Worm (Caenorhabditis elegans): ENCODE results near the gene eef-1A.1.

Gene eef-1A.1

DNA sequence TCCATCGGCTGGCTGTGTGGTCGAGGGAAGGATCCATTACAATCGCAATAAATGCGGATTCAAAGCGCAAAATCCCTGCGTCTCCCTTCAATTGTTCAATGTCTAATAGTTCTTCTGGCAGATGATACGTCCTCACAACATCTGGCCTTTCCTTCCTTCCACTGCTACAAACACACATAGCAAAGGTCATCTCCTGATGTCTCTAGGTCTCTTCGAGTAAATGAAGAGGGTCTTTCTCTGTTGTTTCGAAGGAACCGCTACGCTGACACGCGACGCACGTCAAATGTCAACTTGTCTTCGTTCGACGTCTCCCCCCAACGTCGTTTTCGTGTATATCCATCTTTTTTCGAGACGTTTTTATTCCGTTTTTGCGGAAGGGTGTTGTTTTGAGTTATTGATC lies 7.4 kb upstream of the eef-1A.1 start:
- TF ChIP-seq ama-1 (optimal IDR thresholded peaks at IDR 0.05) = peak; percentile 23
- TF ChIP-seq lin-13 (GFP tag; optimal IDR thresholded peaks at IDR 0.05) = peak; percentile 29
- TF ChIP-seq ztf-1 (GFP tag; conservative IDR thresholded peaks at IDR 0.05) = no peak
- TF ChIP-seq mdl-1 (tag; optimal IDR thresholded peaks at IDR 0.05) = peak in 1 of 2 experiments; percentile 5
- TF ChIP-seq ceh-16 (tag; optimal IDR thresholded peaks at IDR 0.05) = no peak
- no peak for TF ChIP-seq ztf-11 (tag; optimal IDR thresholded peaks at IDR 0.05)
- TF ChIP-seq dmd-4 (tag; optimal IDR thresholded peaks at IDR 0.05) = no peak
- TF ChIP-seq zag-1 (tag; optimal IDR thresholded peaks at IDR 0.05) = peak; percentile 27
- TF ChIP-seq skn-1 (tag; optimal IDR thresholded peaks at IDR 0.05) = no peak
- peak; percentile 64 for TF ChIP-seq blmp-1 (tag; optimal IDR thresholded peaks at IDR 0.05; ENCODE audit: insufficient read depth)
- TF ChIP-seq snpc-4 (tag; optimal IDR thresholded peaks at IDR 0.05) = no peak
- no peak for TF ChIP-seq alr-1 (tag; optimal IDR thresholded peaks at IDR 0.05)
- TF ChIP-seq sma-3 (GFP tag; optimal IDR thresholded peaks at IDR 0.05) = peak; percentile 57
- peak; percentile 27 for TF ChIP-seq ztf-4 (tag; optimal IDR thresholded peaks at IDR 0.05)
- TF ChIP-seq nhr-25 (tag; optimal IDR thresholded peaks at IDR 0.05) = peak; percentile 86
- peak; percentile 64 for TF ChIP-seq fos-1 (tag; optimal IDR thresholded peaks at IDR 0.05)
- TF ChIP-seq elt-1 (tag; optimal IDR thresholded peaks at IDR 0.05) = no peak
- no peak for TF ChIP-seq ZK546.5 (tag; optimal IDR thresholded peaks at IDR 0.05)
- TF ChIP-seq F13H6.1 (tag; optimal IDR thresholded peaks at IDR 0.05) = peak; percentile 71
- TF ChIP-seq crh-2 (tag; optimal IDR thresholded peaks at IDR 0.05) = peak; percentile 71
- TF ChIP-seq nhr-237 (tag; optimal IDR thresholded peaks at IDR 0.05) = no peak
- TF ChIP-seq mbf-1 (tag; optimal IDR thresholded peaks at IDR 0.05) = no peak
- peak; percentile 15 for TF ChIP-seq lin-11 (tag; optimal IDR thresholded peaks at IDR 0.05)
- TF ChIP-seq nhr-10 (tag; optimal IDR thresholded peaks at IDR 0.05) = no peak
- TF ChIP-seq lin-39 (tag; optimal IDR thresholded peaks at IDR 0.05) = peak; percentile 59
- no peak for TF ChIP-seq aly-2 (tag; optimal IDR thresholded peaks at IDR 0.05)
- TF ChIP-seq R02D3.7 (tag; optimal IDR thresholded peaks at IDR 0.05) = no peak
- TF ChIP-seq elt-3 (tag; optimal IDR thresholded peaks at IDR 0.05) = no peak
- TF ChIP-seq unc-62 (GFP tag; optimal IDR thresholded peaks at IDR 0.05) = peak; percentile 90
- no peak for TF ChIP-seq gmeb-1 (tag; optimal IDR thresholded peaks at IDR 0.05)
- TF ChIP-seq nhr-11 (tag; optimal IDR thresholded peaks at IDR 0.05) = no peak
- TF ChIP-seq Y55F3AM.14 (GFP tag; optimal IDR thresholded peaks at IDR 0.05) = no peak
- no peak for TF ChIP-seq nhr-12 (tag; optimal IDR thresholded peaks at IDR 0.05)
- no peak for TF ChIP-seq peb-1 (tag; optimal IDR thresholded peaks at IDR 0.05)
- TF ChIP-seq unc-39 (tag; optimal IDR thresholded peaks at IDR 0.05) = no peak
- TF ChIP-seq nhr-77 (tag; optimal IDR thresholded peaks at IDR 0.05) = no peak
- TF ChIP-seq nhr-6 (tag; optimal IDR thresholded peaks at IDR 0.05) = peak; percentile 67
- peak; percentile 22 for TF ChIP-seq unc-55 (GFP tag; optimal IDR thresholded peaks at IDR 0.05)
- TF ChIP-seq egl-27 (tag; optimal IDR thresholded peaks at IDR 0.05) = peak; percentile 50
- peak; percentile 61 for TF ChIP-seq sma-9 (GFP tag; optimal IDR thresholded peaks at IDR 0.05)
- no peak for TF ChIP-seq sma-9 (tag; optimal IDR thresholded peaks at IDR 0.05)
- peak; percentile 69 for TF ChIP-seq sem-4 (tag; optimal IDR thresholded peaks at IDR 0.05)
- TF ChIP-seq mab-5 (tag; optimal IDR thresholded peaks at IDR 0.05) = peak; percentile 75
- TF ChIP-seq nhr-23 (tag; optimal IDR thresholded peaks at IDR 0.05) = no peak
- peak; percentile 94 for TF ChIP-seq C34F6.9 (tag; optimal IDR thresholded peaks at IDR 0.05)
- TF ChIP-seq ceh-82 (tag; optimal IDR thresholded peaks at IDR 0.05) = no peak
- peak; percentile 88 for TF ChIP-seq nhr-129 (tag; optimal IDR thresholded peaks at IDR 0.05)
- TF ChIP-seq nhr-21 (tag; optimal IDR thresholded peaks at IDR 0.05) = peak; percentile 80
- TF ChIP-seq lsy-2 (tag; optimal IDR thresholded peaks at IDR 0.05) = peak; percentile 52 to 89
